Worm (Caenorhabditis elegans) whole organism, L4 larva: ENCODE data around the gene phf-32.

Source experiments
- F26F4.8 ChIP-seq: fragments of 200-800 bp; sonication (Bioruptor generic); conservative IDR thresholded peaks from 2 replicates; pipeline ENCODE4 v1.3.6; 2022; ENCODE audit warnings: missing genetic modification characterization, missing compliant biosample characterization
- F49E8.2 ChIP-seq: sonication (generic microtip); optimal IDR thresholded peaks from 2 replicates; lab custom pipeline; 2016; ENCODE audit warnings: missing compliant biosample characterization, mild to moderate bottlenecking, missing genetic modification characterization, borderline replicate concordance
- T26A8.4 ChIP-seq: fragments of 200-800 bp; sonication (Bioruptor generic); IDR thresholded peaks from 2 replicates; pipeline ENCODE4 v1.3.6; 2022; ENCODE audit warnings: missing genetic modification characterization, missing compliant biosample characterization
- Y75B8A.6 ChIP-seq: fragments of 200-800 bp; sonication (Bioruptor generic); IDR thresholded peaks from 2 replicates; pipeline ENCODE4 v1.3.6; 2022; ENCODE audit warnings: missing genetic modification reagents, missing genetic modification characterization, missing compliant biosample characterization
- ZK546.5 ChIP-seq, 2 experiments: sonication (generic microtip); optimal IDR thresholded peaks; 2 replicates each; lab custom pipeline; 2017; ENCODE audit warnings: missing biosample characterization in 2 of 2, missing genetic modification characterization in 2 of 2
- aha-1 ChIP-seq: fragments of 150-350 bp; peaks from one replicate; lab custom pipeline; 2014; ENCODE audit warnings: missing biosample characterization, missing genetic modification characterization
- ama-1 ChIP-seq: fragments of 150-350 bp; optimal IDR thresholded peaks from 2 replicates; lab custom pipeline; 2014; ENCODE audit warnings: inconsistent platforms, mixed read lengths
- ceh-20 ChIP-seq: fragments of 200-800 bp; sonication (Bioruptor generic); IDR thresholded peaks from 2 replicates; pipeline ENCODE4 v1.3.6; 2022; ENCODE audit warnings: missing genetic modification reagents, missing genetic modification characterization, missing compliant biosample characterization
- ceh-32 ChIP-seq: sonication (generic microtip); optimal IDR thresholded peaks from 2 replicates; lab custom pipeline; 2016; ENCODE audit warnings: mild to moderate bottlenecking, missing genetic modification characterization, missing compliant biosample characterization; ENCODE audit not compliant: poor library complexity
- ceh-44 ChIP-seq: fragments of 200-800 bp; sonication (Bioruptor generic); IDR thresholded peaks from 2 replicates; pipeline ENCODE4 v1.3.6; 2022; ENCODE audit warnings: missing genetic modification reagents, missing genetic modification characterization, missing compliant biosample characterization
- ceh-62 ChIP-seq: sonication (generic microtip); optimal IDR thresholded peaks from 2 replicates; lab custom pipeline; 2017; ENCODE audit warnings: missing biosample characterization, missing genetic modification characterization
- cey-2 ChIP-seq: sonication (generic microtip); optimal IDR thresholded peaks from 3 replicates; lab custom pipeline; 2017; ENCODE audit warnings: missing genetic modification characterization, mild to moderate bottlenecking, missing compliant biosample characterization, antibody characterized with exemption, borderline replicate concordance; ENCODE audit not compliant: insufficient read depth
- ctbp-1 ChIP-seq: fragments of 200-800 bp; sonication (Bioruptor generic); IDR thresholded peaks from 2 replicates; pipeline ENCODE4 v1.3.6; 2022; ENCODE audit warnings: missing genetic modification reagents, missing genetic modification characterization, missing compliant biosample characterization
- daf-16 ChIP-seq, 3 experiments: sonication (generic microtip); optimal IDR thresholded peaks; 2 replicates each; lab custom pipeline; 2016 to 2017; ENCODE audit warnings: missing genetic modification characterization in 3 of 3, missing genetic modification reagents in 3 of 3, mild to moderate bottlenecking in 2 of 3, missing compliant biosample characterization in 2 of 3, missing biosample characterization in 1 of 3, moderate library complexity in 1 of 3
- daf-19 ChIP-seq: fragments of 200-800 bp; sonication (Bioruptor generic); conservative IDR thresholded peaks from 2 replicates; pipeline ENCODE4 v1.3.6; 2022; ENCODE audit warnings: missing genetic modification characterization, missing compliant biosample characterization
- dmd-8 ChIP-seq: fragments of 200-800 bp; sonication (Bioruptor generic); IDR thresholded peaks from 2 replicates; pipeline ENCODE4 v1.3.6; 2022; ENCODE audit warnings: missing genetic modification characterization, missing compliant biosample characterization
- dmd-9 ChIP-seq: fragments of 200-800 bp; sonication (Bioruptor generic); IDR thresholded peaks from 2 replicates; pipeline ENCODE4 v1.3.6; 2022; ENCODE audit warnings: missing genetic modification reagents, missing genetic modification characterization, missing compliant biosample characterization
- duxl-1 ChIP-seq: sonication (generic microtip); optimal IDR thresholded peaks from 2 replicates; lab custom pipeline; 2016; ENCODE audit warnings: mild to moderate bottlenecking, missing genetic modification characterization, moderate library complexity, missing compliant biosample characterization; ENCODE audit not compliant: poor library complexity
- dve-1 ChIP-seq: sonication (generic microtip); optimal IDR thresholded peaks from 2 replicates; lab custom pipeline; 2017; ENCODE audit warnings: antibody characterized with exemption, mild to moderate bottlenecking, missing genetic modification characterization, missing compliant biosample characterization; ENCODE audit not compliant: insufficient read depth
- egl-27 ChIP-seq: sonication (generic microtip); optimal IDR thresholded peaks from 3 replicates; lab custom pipeline; 2017; ENCODE audit warnings: missing biosample characterization, missing genetic modification reagents, missing genetic modification characterization
- hlh-30 ChIP-seq: sonication (generic microtip); optimal IDR thresholded peaks from 2 replicates; lab custom pipeline; 2017; ENCODE audit warnings: antibody characterized with exemption, mild to moderate bottlenecking, missing genetic modification characterization, missing compliant biosample characterization; ENCODE audit not compliant: insufficient read depth
- lin-13 ChIP-seq: fragments of 150-350 bp; optimal IDR thresholded peaks from 2 replicates; lab custom pipeline; 2014; ENCODE audit warnings: missing biosample characterization, missing genetic modification reagents, missing genetic modification characterization
- lir-3 ChIP-seq: sonication (generic microtip); optimal IDR thresholded peaks from 2 replicates; lab custom pipeline; 2016; ENCODE audit warnings: mild to moderate bottlenecking, missing genetic modification characterization, missing compliant biosample characterization
- mdl-1 ChIP-seq, 2 experiments: fragments of 150-350 bp in 1 of 2; sonication (generic microtip) in 1 of 2; optimal IDR thresholded peaks; 2 replicates each; lab custom pipeline; 2014 to 2017; ENCODE audit warnings: missing biosample characterization in 2 of 2, missing genetic modification characterization in 2 of 2
- nhr-102 ChIP-seq: sonication (generic microtip); optimal IDR thresholded peaks from 2 replicates; lab custom pipeline; 2016; ENCODE audit warnings: mild to moderate bottlenecking, missing genetic modification characterization, moderate library complexity, missing compliant biosample characterization
- nhr-25 ChIP-seq: sonication (generic microtip); optimal IDR thresholded peaks from 2 replicates; lab custom pipeline; 2017; ENCODE audit warnings: missing genetic modification characterization, mild to moderate bottlenecking, missing compliant biosample characterization, antibody characterized with exemption, moderate library complexity, borderline replicate concordance; ENCODE audit not compliant: insufficient read depth
- nhr-41 ChIP-seq: fragments of 200-800 bp; sonication (Bioruptor generic); IDR thresholded peaks from 2 replicates; pipeline ENCODE4 v1.3.6; 2022; ENCODE audit warnings: missing genetic modification reagents, missing genetic modification characterization, missing compliant biosample characterization
- nhr-42 ChIP-seq: fragments of 200-800 bp; sonication (Bioruptor generic); IDR thresholded peaks from 2 replicates; pipeline ENCODE4 v1.3.6; 2022; ENCODE audit warnings: missing genetic modification characterization, missing compliant biosample characterization
- nhr-48 ChIP-seq: sonication (generic microtip); optimal IDR thresholded peaks from 2 replicates; lab custom pipeline; 2016; ENCODE audit warnings: mild to moderate bottlenecking, missing genetic modification characterization, missing compliant biosample characterization
- nhr-6 ChIP-seq: fragments of 150-350 bp; optimal IDR thresholded peaks from 2 replicates; lab custom pipeline; 2014; ENCODE audit warnings: missing biosample characterization, missing genetic modification characterization
- pha-4 ChIP-seq, 2 experiments: fragments of 150-350 bp in 1 of 2; fragments of 200-800 bp in 1 of 2; sonication (Bioruptor generic) in 1 of 2; IDR thresholded peaks in 1 of 2; optimal IDR thresholded peaks in 1 of 2; 2 replicates each; pipeline versions ENCODE4 v1.3.6 to Lab custom; 2014 to 2022; ENCODE audit warnings: missing genetic modification characterization in 2 of 2, missing genetic modification reagents in 2 of 2, missing biosample characterization in 1 of 2, missing compliant biosample characterization in 1 of 2
- pqm-1 ChIP-seq: sonication (generic microtip); optimal IDR thresholded peaks from 2 replicates; lab custom pipeline; 2017; ENCODE audit warnings: missing biosample characterization, missing genetic modification characterization
- skn-1 ChIP-seq: fragments of 150-350 bp; optimal IDR thresholded peaks from 2 replicates; lab custom pipeline; 2014; ENCODE audit warnings: missing biosample characterization, missing genetic modification characterization
- snpc-1.2 ChIP-seq: fragments of 200-800 bp; sonication (Bioruptor generic); IDR thresholded peaks from 2 replicates; pipeline ENCODE4 v1.3.6; 2022; ENCODE audit warnings: missing genetic modification reagents, missing genetic modification characterization, missing compliant biosample characterization
- spr-1 ChIP-seq: sonication (generic microtip); optimal IDR thresholded peaks from 2 replicates; lab custom pipeline; 2016; ENCODE audit warnings: mild to moderate bottlenecking, missing genetic modification characterization, missing compliant biosample characterization
- unc-62 ChIP-seq, 3 experiments: fragments of 150-350 bp in 1 of 3; sonication (generic microtip); optimal IDR thresholded peaks in 2 of 3; peaks in 1 of 3; 1 replicate in 1 of 3; 2 replicates in 2 of 3; lab custom pipeline; 2014 to 2017; ENCODE audit warnings: missing biosample characterization in 3 of 3, missing genetic modification characterization in 3 of 3, missing genetic modification reagents in 3 of 3, missing genotype in 1 of 3

phf-32 gene

ce11 chrX:12331795-12332194 lies 25.1 kb downstream of the phf-32 start, which contains the start of gene srd-46:
Gene srd-46 (plus strand): TSS chrX:12332095.
- TF ChIP-seq aha-1 = no peak
- TF ChIP-seq ceh-62 (tag; lab: Kevin White, UChicago) = no peak
- no peak for TF ChIP-seq ama-1
- no peak for TF ChIP-seq ctbp-1
- no peak for TF ChIP-seq nhr-6 (tag; lab: Kevin White, UChicago)
- no peak for TF ChIP-seq egl-27 (tag; lab: Kevin White, UChicago)
- no peak for TF ChIP-seq spr-1
- no peak for TF ChIP-seq dmd-8
- no peak for TF ChIP-seq skn-1 (tag; lab: Kevin White, UChicago)
- no peak for TF ChIP-seq pqm-1
- no peak for TF ChIP-seq lir-3 (tag; lab: Kevin White, UChicago)
- no peak for TF ChIP-seq nhr-25 (tag; lab: Kevin White, UChicago)
- TF ChIP-seq nhr-102 = no peak
- TF ChIP-seq T26A8.4 = no peak
- TF ChIP-seq F49E8.2 = no peak
- no peak for TF ChIP-seq nhr-41
- TF ChIP-seq cey-2 (tag; lab: Kevin White, UChicago) = no peak
- TF ChIP-seq ceh-32 (tag; lab: Kevin White, UChicago) = no peak
- TF ChIP-seq daf-19 = no peak
- TF ChIP-seq hlh-30 = no peak
- TF ChIP-seq, all 104 proteins: peak for 0

ce11 chrX:12333479-12333878 lies 26.8 kb downstream of the phf-32 start, which contains the start of gene srd-47:
Gene srd-47 (plus strand): TSS chrX:12333642.
- TF ChIP-seq unc-62 (GFP tag; optimal IDR thresholded peaks at IDR 0.05 in 1 of 2; lab: Kevin White, UChicago) = peak in 1 of 2 experiments; percentile 56
- TF ChIP-seq unc-62 (tag; optimal IDR thresholded peaks at IDR 0.05; lab: Kevin White, UChicago) = no peak
- TF ChIP-seq ZK546.5 (tag; optimal IDR thresholded peaks at IDR 0.05; lab: Kevin White, UChicago) = no peak

DNA sequence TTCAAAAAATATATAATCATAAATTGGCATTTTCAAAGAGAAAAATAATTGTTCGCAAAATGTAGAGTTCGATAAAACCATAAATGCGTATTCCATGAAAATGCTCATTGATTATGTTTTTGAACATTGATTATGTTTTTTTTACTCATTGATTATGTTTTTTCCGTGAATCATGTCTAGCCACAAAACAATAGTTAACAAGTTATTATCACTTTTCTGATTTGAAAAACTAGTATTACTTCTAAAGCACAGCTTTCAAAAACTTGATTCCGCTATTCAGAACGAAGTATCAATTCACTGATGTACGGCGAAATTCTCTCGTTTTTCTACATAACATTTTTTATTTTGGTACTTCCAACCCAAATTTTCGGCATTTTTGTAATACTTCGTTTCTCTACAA lies 29.1 kb downstream of the phf-32 start, which contains the start of gene srd-48:
Gene srd-48, plus strand, starts transcription at position 301 of the 400 bp plus-strand sequence.
- TF ChIP-seq dmd-8 (no peak), ceh-20 (no peak), lin-13 (GFP tag; lab: Kevin White, UChicago) (no peak)

DNA sequence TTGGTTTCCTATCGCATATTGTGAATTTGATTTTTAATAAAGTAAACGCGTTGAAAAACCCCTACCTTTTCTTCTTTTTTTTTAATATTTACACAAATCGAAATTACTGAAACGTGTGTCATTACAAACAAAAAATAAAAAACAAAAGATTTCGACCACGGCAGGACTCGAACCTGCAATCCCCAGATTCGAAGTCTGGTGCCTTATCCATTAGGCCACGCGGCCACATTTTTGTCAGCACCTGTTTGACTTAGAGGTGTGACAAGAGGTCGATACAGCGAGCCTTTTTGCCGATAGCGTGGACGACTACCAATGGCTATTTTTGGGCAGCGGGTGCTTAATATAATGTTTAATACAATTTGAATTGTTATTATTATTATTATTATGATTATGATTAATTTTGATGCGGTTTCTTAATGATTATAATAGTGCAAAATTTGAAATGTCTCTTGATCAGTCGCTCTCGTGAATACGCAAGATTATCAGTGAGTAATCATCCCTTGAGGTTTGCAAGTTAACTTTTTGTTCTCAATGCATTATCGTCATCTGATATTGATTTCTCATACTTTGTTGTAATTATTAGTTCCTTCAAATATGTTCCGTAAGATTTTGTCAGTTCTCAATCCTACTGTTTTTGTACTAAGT lies 31.3 kb downstream of the phf-32 start, which contains the start of gene srd-44:
Gene srd-44, plus strand, starts transcription at position 595 of the 645 bp plus-strand sequence.
- TF ChIP-seq F26F4.8 (GFP tag; lab: Robert Waterston, UW) (no peak), dve-1 (tag; lab: Kevin White, UChicago) (no peak), dmd-9 (0 out of 2 replicates have a peak, but pooled peaks have one; percentile 21), pha-4 (GFP tag; IDR thresholded peaks at IDR 0.05; lab: Robert Waterston, UW) (peak; percentile 73; the same call in 1 of the 2 replicates), pha-4 (tag; optimal IDR thresholded peaks at IDR 0.05; lab: Kevin White, UChicago) (no peak), mdl-1 (tag; optimal IDR thresholded peaks at IDR 0.05; lab: Kevin White, UChicago) (peak in 1 of 2 experiments; percentile 2), nhr-42 (GFP tag; lab: Robert Waterston, UW) (0 out of 2 replicates have a peak, but pooled peaks have one; percentile 47), snpc-1.2 (GFP tag; lab: Robert Waterston, UW) (peak; percentile 88), daf-19 (peak; percentile 74), Y75B8A.6 (GFP tag; lab: Robert Waterston, UW) (0 out of 2 replicates have a peak, but pooled peaks have one; percentile 47), ceh-44 (GFP tag; lab: Robert Waterston, UW) (0 out of 2 replicates have a peak, but pooled peaks have one; percentile 5), daf-16 (GFP tag; optimal IDR thresholded peaks at IDR 0.05; lab: Kevin White, UChicago) (peak; percentile 8 to 30), daf-16 (tag; optimal IDR thresholded peaks at IDR 0.05; lab: Kevin White, UChicago) (no peak), duxl-1 (tag; lab: Kevin White, UChicago) (peak; percentile 39), cey-2 (tag; lab: Kevin White, UChicago) (no peak), spr-1 (peak; percentile 4), dmd-8 (no peak), nhr-48 (tag; lab: Kevin White, UChicago) (peak; percentile 43)
